Fruit fly (Drosophila melanogaster) whole organism, embryonic: ENCODE results near the gene CG43689.

Experiments used
- CG13624 ChIP-seq: fragments of 200-800 bp; sonication (Bioruptor generic); optimal IDR thresholded peaks from 2 replicates; lab custom pipeline; 2016; ENCODE audit warnings: missing biosample characterization, missing genetic modification characterization
- CG31365 ChIP-seq: fragments of 200-800 bp; sonication (Bioruptor generic); optimal IDR thresholded peaks from 2 replicates; lab custom pipeline; 2018; ENCODE audit warnings: missing biosample characterization, mild to moderate bottlenecking, missing genetic modification characterization
- Nf-YB ChIP-seq: fragments of 200-800 bp; sonication (Bioruptor generic); optimal IDR thresholded peaks from 3 replicates; lab custom pipeline; 2019; ENCODE audit warnings: missing biosample characterization, mild to moderate bottlenecking, missing genetic modification characterization, moderate library complexity
- Trl ChIP-seq, 3 experiments: fragments of >200 bp in 2 of 3; fragments of 200-800 bp in 1 of 3; sonication (Bioruptor generic) in 1 of 3; optimal IDR thresholded peaks; 2 replicates in 1 of 3; 3 replicates in 2 of 3; lab custom pipeline; 2016 to 2017; ENCODE audit warnings: missing biosample characterization in 1 of 3, missing genetic modification characterization in 1 of 3
- pros ChIP-seq: fragments of 200-800 bp; sonication (Bioruptor generic); optimal IDR thresholded peaks from 3 replicates; lab custom pipeline; 2019; ENCODE audit warnings: missing biosample characterization, mild to moderate bottlenecking, missing genetic modification characterization, moderate library complexity
- sqz ChIP-seq: fragments of 200-800 bp; sonication (Bioruptor generic); optimal IDR thresholded peaks from 3 replicates; lab custom pipeline; 2018; ENCODE audit warnings: missing biosample characterization, mild to moderate bottlenecking, missing genetic modification characterization

DNA sequence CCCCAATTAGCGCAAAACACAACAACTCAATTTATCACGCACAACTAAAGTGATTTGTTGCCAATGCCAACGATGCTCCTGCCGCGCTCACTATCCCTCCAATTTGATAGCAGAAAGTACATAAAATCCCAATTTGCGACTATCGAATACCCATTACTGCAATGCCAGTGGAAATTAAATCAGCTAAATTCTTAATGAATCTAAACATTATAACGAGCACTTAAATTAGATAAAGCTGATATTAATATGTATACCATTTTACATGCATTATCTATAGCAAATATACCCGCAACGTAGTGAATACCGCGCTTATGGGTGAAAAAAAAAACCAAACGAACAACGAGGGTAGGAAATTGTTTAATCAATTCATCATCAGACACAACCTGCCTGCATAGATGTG, 42.0 kb upstream of the CG43689 start:
- no peak for TF ChIP-seq pros (GFP tag; lab: Kevin White, UChicago)
- no peak for TF ChIP-seq CG31365 (tag; lab: Kevin White, UChicago)
- TF ChIP-seq sqz = no peak
- no peak for TF ChIP-seq CG13624 (GFP tag; lab: Kevin White, UChicago)
- no peak for TF ChIP-seq Trl (optimal IDR thresholded peaks at IDR 0.05; lab: Kevin White, UChicago)
- no peak for TF ChIP-seq Trl (GFP tag; optimal IDR thresholded peaks at IDR 0.05; lab: Kevin White, UChicago)
- no peak for TF ChIP-seq Nf-YB (GFP tag; lab: Kevin White, UChicago)
